Worm (Caenorhabditis elegans) whole organism, L1 larva: ENCODE measurements around the gene plc-1.

Experiments
- Y116A8C.19 ChIP-seq: sonication (generic microtip); optimal IDR thresholded peaks from 2 replicates; lab custom pipeline; 2016; ENCODE audit warnings: missing compliant biosample characterization, missing genetic modification characterization, borderline replicate concordance
- egl-27 ChIP-seq, 2 experiments: fragments of 150-350 bp in 1 of 2; sonication (generic microtip); optimal IDR thresholded peaks; 3 replicates each; lab custom pipeline; 2017 to 2018; ENCODE audit warnings: missing biosample characterization in 2 of 2, missing genetic modification characterization in 2 of 2, missing genetic modification reagents in 2 of 2
- elt-2 ChIP-seq: sonication (generic microtip); optimal IDR thresholded peaks from 2 replicates; lab custom pipeline; 2016; ENCODE audit warnings: missing genetic modification characterization, mild to moderate bottlenecking, inconsistent platforms, missing compliant biosample characterization, missing genetic modification reagents
- lin-35 ChIP-seq, 2 experiments: fragments of 150-350 bp; optimal IDR thresholded peaks; 2 replicates each; lab custom pipeline; 2014; ENCODE audit warnings: missing biosample characterization in 2 of 2, missing genetic modification characterization in 2 of 2, missing genetic modification reagents in 2 of 2
- nhr-11 ChIP-seq: fragments of 150-350 bp; optimal IDR thresholded peaks from 2 replicates; lab custom pipeline; 2014; ENCODE audit warnings: missing biosample characterization, missing genetic modification characterization
- nhr-12 ChIP-seq: sonication (generic microtip); optimal IDR thresholded peaks from 2 replicates; lab custom pipeline; 2017; ENCODE audit warnings: missing biosample characterization, missing genetic modification characterization
- pqm-1 ChIP-seq: sonication (generic microtip); optimal IDR thresholded peaks from 3 replicates; lab custom pipeline; 2017; ENCODE audit warnings: missing biosample characterization, missing genetic modification characterization
- unc-62 ChIP-seq: fragments of 150-350 bp; optimal IDR thresholded peaks from 2 replicates; lab custom pipeline; 2014; ENCODE audit warnings: missing biosample characterization, missing genetic modification reagents, missing genetic modification characterization

DNA sequence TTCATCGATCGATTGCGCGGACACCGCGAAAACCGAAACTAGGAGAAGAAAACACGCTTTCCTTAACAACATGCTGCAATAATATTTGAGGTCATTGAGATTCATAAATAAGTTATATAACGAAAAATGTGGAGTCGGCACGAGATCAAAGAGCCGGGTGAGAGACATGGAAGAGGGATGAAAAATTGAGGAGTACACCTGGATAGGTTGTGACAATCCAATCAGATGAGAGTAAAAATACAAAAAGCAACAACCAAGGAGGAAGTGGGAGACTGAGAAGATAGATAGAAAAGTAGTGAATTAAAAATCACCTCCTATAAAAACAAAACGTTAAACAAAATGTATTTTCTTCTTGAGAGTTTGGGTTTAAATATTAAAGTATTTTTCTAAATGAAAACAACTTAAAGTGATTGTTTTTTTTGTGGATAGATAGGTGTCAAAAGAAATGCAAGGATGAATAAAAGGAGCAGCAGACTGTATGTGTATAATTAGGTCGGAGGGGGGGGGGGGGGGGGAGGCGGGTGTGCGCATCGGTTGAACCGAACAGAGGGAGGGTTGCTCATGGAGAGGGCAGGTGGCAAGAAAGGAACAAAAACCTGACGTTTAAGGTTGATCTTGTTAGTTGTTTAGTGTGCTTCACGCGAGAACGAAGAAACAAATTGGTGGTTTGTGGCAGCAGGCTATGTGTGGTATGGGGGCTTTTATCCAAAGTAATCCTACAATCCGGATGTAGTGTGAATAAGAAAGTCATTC is 6.3 kb upstream of the plc-1 start, which contains the start of gene C05A9.2:
- TF ChIP-seq elt-2 (tag; lab: Kevin White, UChicago), result no peak
- TF ChIP-seq unc-62 (GFP tag; lab: Kevin White, UChicago), result no peak
- no peak for TF ChIP-seq egl-27 (tag; optimal IDR thresholded peaks at IDR 0.05; lab: Kevin White, UChicago)
- TF ChIP-seq nhr-12 (tag; lab: Kevin White, UChicago), result no peak
- no peak for TF ChIP-seq nhr-11 (tag; lab: Kevin White, UChicago)
- TF ChIP-seq pqm-1 (tag; lab: Kevin White, UChicago), result no peak
- no peak for TF ChIP-seq Y116A8C.19
- no peak for TF ChIP-seq lin-35 (GFP tag; optimal IDR thresholded peaks at IDR 0.05; lab: Kevin White, UChicago)
